Worm (Caenorhabditis elegans): ENCODE data around the gene F07F6.1.

DNA sequence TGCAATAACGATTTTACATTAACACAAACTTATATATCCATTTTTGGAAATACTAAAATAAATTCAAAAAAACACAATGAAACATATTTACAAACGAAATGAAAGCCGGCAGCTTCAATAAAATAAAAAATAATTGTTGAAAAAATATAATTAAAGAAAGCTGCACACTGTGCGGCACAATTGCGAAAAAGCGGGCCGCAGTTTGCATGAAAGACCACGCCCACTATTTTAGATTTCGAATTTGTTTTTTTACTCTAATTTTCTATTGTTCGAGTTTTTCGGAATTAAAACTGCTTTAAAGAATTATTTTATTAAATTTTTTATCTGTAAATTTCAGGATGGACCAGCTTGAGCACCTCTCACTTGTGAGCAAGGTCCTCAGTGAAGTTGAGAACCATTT is 38.5 kb upstream of the F07F6.1 start, which contains the start of gene mog-5:
- TF ChIP-seq him-1 (tag; optimal IDR thresholded peaks at IDR 0.05): no peak
- TF ChIP-seq W03F9.2 (tag; optimal IDR thresholded peaks at IDR 0.05): no peak
- no peak for TF ChIP-seq dao-5 (tag; optimal IDR thresholded peaks at IDR 0.05)

All from whole organism, L4/young adult.